Worm (Caenorhabditis elegans): ENCODE data around the gene R02D5.4.
A peak's percentile ranks its signal among the peaks of the same experiment; 100 is the strongest.

R02D5.4 gene

ce11 chrV:14525089-14525488 lies 40.6 kb upstream of the R02D5.4 start, which contains the start of gene hda-1:
Gene hda-1 (plus strand): TSS chrV:14525389.
- TF ChIP-seq lin-26 (GFP tag; IDR thresholded peaks at IDR 0.05) (no peak), ccch-3 (GFP tag; optimal IDR thresholded peaks at IDR 0.05) (no peak), hmg-20 (GFP tag; IDR thresholded peaks at IDR 0.05) (no peak), lsy-27 (tag; optimal IDR thresholded peaks at IDR 0.05; ENCODE audit: borderline replicate concordance, insufficient read depth) (no peak), madf-10 (tag; optimal IDR thresholded peaks at IDR 0.05) (no peak), Y79H2A.3 (GFP tag; conservative IDR thresholded peaks at IDR 0.05) (no peak), die-1 (tag; optimal IDR thresholded peaks at IDR 0.05) (no peak)

- peak; percentile 64 for TF ChIP-seq F23B12.7 (tag; optimal IDR thresholded peaks at IDR 0.05; ENCODE audit: insufficient read depth)
- peak; percentile 46; the same call in 1 of the 2 replicates for TF ChIP-seq dox-1 (GFP tag; IDR thresholded peaks at IDR 0.05)
- TF ChIP-seq Y56A3A.18 (GFP tag; IDR thresholded peaks at IDR 0.05): no peak
- peak; percentile 60 for TF ChIP-seq nhr-80 (tag; optimal IDR thresholded peaks at IDR 0.05)
- peak; percentile 28 for TF ChIP-seq tbp1 (GFP tag; optimal IDR thresholded peaks at IDR 0.05)
- peak; percentile 27; the same call in 1 of the 2 replicates for TF ChIP-seq D2030.7 (GFP tag; IDR thresholded peaks at IDR 0.05)
- TF ChIP-seq lin-26 (GFP tag; IDR thresholded peaks at IDR 0.05): peak; percentile 52; the same call in 1 of the 2 replicates
- TF ChIP-seq hmg-1.2 (GFP tag; IDR thresholded peaks at IDR 0.05): peak; percentile 12; the same call in 1 of the 2 replicates
- TF ChIP-seq madf-6 (GFP tag; IDR thresholded peaks at IDR 0.05): 0 out of 2 replicates have a peak, but pooled peaks have one; percentile 7
- peak; percentile 57 for TF ChIP-seq ZK185.1 (tag; optimal IDR thresholded peaks at IDR 0.05; ENCODE audit: poor library complexity, severe bottlenecking)
- 0 out of 2 replicates have a peak, but pooled peaks have one; percentile 12 for TF ChIP-seq pbrm-1 (GFP tag; IDR thresholded peaks at IDR 0.05)
- TF ChIP-seq nfyb-1 (GFP tag; IDR thresholded peaks at IDR 0.05): peak; percentile 26; the same call in 1 of the 2 replicates
- no peak for TF ChIP-seq nhr-27 (tag; optimal IDR thresholded peaks at IDR 0.05)
- no peak for TF ChIP-seq somi-1 (GFP tag; optimal IDR thresholded peaks at IDR 0.05)
- peak; percentile 53; the same call in 1 of the 2 replicates for TF ChIP-seq ceh-100 (GFP tag; IDR thresholded peaks at IDR 0.05)
- peak; percentile 50 for TF ChIP-seq mcd-1 (GFP tag; IDR thresholded peaks at IDR 0.05)
- TF ChIP-seq lin-35 (GFP tag; optimal IDR thresholded peaks at IDR 0.05): peak in 1 of 3 experiments; percentile 38
- TF ChIP-seq snpc-4 (GFP tag; optimal IDR thresholded peaks at IDR 0.05): peak; percentile 34
- peak in 2 of 4 experiments; percentile 46 to 57 for TF ChIP-seq snpc-4 (tag; optimal IDR thresholded peaks at IDR 0.05)
- TF ChIP-seq atf-7 (tag; optimal IDR thresholded peaks at IDR 0.05): no peak
- peak; percentile 81 for TF ChIP-seq attf-5 (GFP tag; optimal IDR thresholded peaks at IDR 0.05)
- TF ChIP-seq cebp-1 (GFP tag; IDR thresholded peaks at IDR 0.05): no peak
- TF ChIP-seq cebp-1 (tag; optimal IDR thresholded peaks at IDR 0.05): peak; percentile 13
- 0 out of 2 replicates have a peak, but pooled peaks have one; percentile 24 for TF ChIP-seq rcor-1 (GFP tag; IDR thresholded peaks at IDR 0.05)
- no peak for TF ChIP-seq T26A5.8 (tag; optimal IDR thresholded peaks at IDR 0.05)
Measured at ce11 chrV:14523788-14524582, 39.5 kb upstream of the R02D5.4 start, which contains the start of gene ril-1. Gene ril-1 (minus strand): TSS chrV:14524129.

ce11 chrV:14523105-14523504 lies 38.6 kb upstream of the R02D5.4 start, which contains the start of gene C53A5.2:
Gene C53A5.2 (minus strand): TSS chrV:14523205.
- TF ChIP-seq ztf-18 (tag; optimal IDR thresholded peaks at IDR 0.05): no peak
- no peak for TF ChIP-seq Y79H2A.3 (GFP tag; conservative IDR thresholded peaks at IDR 0.05)
- TF ChIP-seq mcd-1 (GFP tag; IDR thresholded peaks at IDR 0.05): no peak
- no peak for TF ChIP-seq hlh-26 (GFP tag; conservative IDR thresholded peaks at IDR 0.05)
- no peak for TF ChIP-seq attf-3 (GFP tag; conservative IDR thresholded peaks at IDR 0.05)
- TF ChIP-seq ztf-6 (GFP tag; IDR thresholded peaks at IDR 0.05): no peak
- TF ChIP-seq Y56A3A.18 (GFP tag; IDR thresholded peaks at IDR 0.05): 0 out of 2 replicates have a peak, but pooled peaks have one; percentile 33
- TF ChIP-seq sea-2 (GFP tag; IDR thresholded peaks at IDR 0.05): no peak
- no peak for TF ChIP-seq ets-4 (GFP tag; optimal IDR thresholded peaks at IDR 0.05)

Measured in whole organism, young adult.